Worm (Caenorhabditis elegans): ENCODE data around the gene srw-68.

Gene srw-68

ce11 chrV:7426594-7426993 is at the start of gene srw-68:
TSS of gene srw-68 (minus strand) at chrV:7426694.
- TF ChIP-seq ztf-4 (tag; optimal IDR thresholded peaks at IDR 0.05) = no peak
- no peak for TF ChIP-seq nhr-77 (tag; optimal IDR thresholded peaks at IDR 0.05)
- no peak for TF ChIP-seq ZK546.5 (tag; optimal IDR thresholded peaks at IDR 0.05)
- TF ChIP-seq nhr-12 (tag; optimal IDR thresholded peaks at IDR 0.05) = no peak
- no peak for TF ChIP-seq lin-15B (tag; optimal IDR thresholded peaks at IDR 0.05)
- TF ChIP-seq ceh-28 (tag; optimal IDR thresholded peaks at IDR 0.05) = no peak
- no peak for TF ChIP-seq lsy-12 (tag; optimal IDR thresholded peaks at IDR 0.05)
- no peak for TF ChIP-seq tbx-2 (tag; optimal IDR thresholded peaks at IDR 0.05)
- no peak for TF ChIP-seq pqm-1 (tag; optimal IDR thresholded peaks at IDR 0.05)
- no peak for TF ChIP-seq fos-1 (tag; optimal IDR thresholded peaks at IDR 0.05)
- TF ChIP-seq egl-27 (tag; optimal IDR thresholded peaks at IDR 0.05) = no peak
- TF ChIP-seq fkh-10 (GFP tag; optimal IDR thresholded peaks at IDR 0.05) = no peak
- TF ChIP-seq mdl-1 (tag; optimal IDR thresholded peaks at IDR 0.05) = no peak
- TF ChIP-seq pha-4 (tag; optimal IDR thresholded peaks at IDR 0.05) = no peak
- TF ChIP-seq daf-12 (tag; optimal IDR thresholded peaks at IDR 0.05) = no peak

- TF ChIP-seq nhr-11 (tag; optimal IDR thresholded peaks at IDR 0.05) = no peak
- TF ChIP-seq unc-39 (tag; optimal IDR thresholded peaks at IDR 0.05) = no peak
- no peak for TF ChIP-seq unc-62 (GFP tag; optimal IDR thresholded peaks at IDR 0.05)
- no peak for TF ChIP-seq jun-1 (tag; optimal IDR thresholded peaks at IDR 0.05)
These were observed 46.3 kb upstream of the srw-68 start, which contains the start of gene str-28 for ce11 chrV:7472815-7473214. TSS of gene str-28 (minus strand) at chrV:7472915.

- TF ChIP-seq tbx-2 (tag; optimal IDR thresholded peaks at IDR 0.05) = no peak
- TF ChIP-seq nhr-12 (tag; optimal IDR thresholded peaks at IDR 0.05) = no peak
- TF ChIP-seq ztf-11 (tag; optimal IDR thresholded peaks at IDR 0.05) = no peak
- no peak for TF ChIP-seq elt-3 (tag; optimal IDR thresholded peaks at IDR 0.05)
- no peak for TF ChIP-seq egl-27 (tag; optimal IDR thresholded peaks at IDR 0.05)
- TF ChIP-seq skn-1 (tag; optimal IDR thresholded peaks at IDR 0.05) = no peak
- peak; percentile 77 for TF ChIP-seq lin-15B (tag; optimal IDR thresholded peaks at IDR 0.05)
- no peak for TF ChIP-seq R02D3.7 (tag; optimal IDR thresholded peaks at IDR 0.05)
- TF ChIP-seq nhr-25 (tag; optimal IDR thresholded peaks at IDR 0.05) = peak; percentile 65
- no peak for TF ChIP-seq eor-1 (tag; optimal IDR thresholded peaks at IDR 0.05)
- TF ChIP-seq pha-4 (tag; optimal IDR thresholded peaks at IDR 0.05) = no peak
- peak; percentile 40 for TF ChIP-seq elt-2 (tag; optimal IDR thresholded peaks at IDR 0.05)
- peak; percentile 71 for TF ChIP-seq nfya-1 (tag; optimal IDR thresholded peaks at IDR 0.05; ENCODE audit: insufficient read depth)
- peak; percentile 57 for TF ChIP-seq nhr-43 (tag; optimal IDR thresholded peaks at IDR 0.05; ENCODE audit: poor library complexity, severe bottlenecking)
- no peak for TF ChIP-seq lin-39 (tag; optimal IDR thresholded peaks at IDR 0.05)
- peak; percentile 76 for TF ChIP-seq snpc-4 (tag; optimal IDR thresholded peaks at IDR 0.05)
- TF ChIP-seq fos-1 (tag; optimal IDR thresholded peaks at IDR 0.05) = no peak
- no peak for TF ChIP-seq mdl-1 (tag; optimal IDR thresholded peaks at IDR 0.05)
- peak; percentile 80 for TF ChIP-seq hmg-11 (tag; optimal IDR thresholded peaks at IDR 0.05)
- TF ChIP-seq pqm-1 (tag; optimal IDR thresholded peaks at IDR 0.05) = peak; percentile 39
- TF ChIP-seq nhr-76 (tag; optimal IDR thresholded peaks at IDR 0.05) = no peak
- peak; percentile 50 for TF ChIP-seq egl-5 (tag; optimal IDR thresholded peaks at IDR 0.05)
- no peak for TF ChIP-seq aly-2 (tag; optimal IDR thresholded peaks at IDR 0.05)
- TF ChIP-seq nhr-11 (tag; optimal IDR thresholded peaks at IDR 0.05) = no peak
These were observed 39.0 kb upstream of the srw-68 start, which contains the start of gene F25E5.1 for ce11 chrV:7465509-7465908. TSS of gene F25E5.1 (plus strand) at chrV:7465884.

ce11 chrV:7464696-7465095 is 38.2 kb upstream of the srw-68 start, which contains the start of gene srh-89:
TSS of gene srh-89 (minus strand) at chrV:7464796.
- TF ChIP-seq lin-39 (tag; optimal IDR thresholded peaks at IDR 0.05) = no peak
- no peak for TF ChIP-seq pqm-1 (tag; optimal IDR thresholded peaks at IDR 0.05)
- no peak for TF ChIP-seq nhr-12 (tag; optimal IDR thresholded peaks at IDR 0.05)
- no peak for TF ChIP-seq unc-39 (tag; optimal IDR thresholded peaks at IDR 0.05)
- no peak for TF ChIP-seq ama-1 (optimal IDR thresholded peaks at IDR 0.05)
- TF ChIP-seq ZK546.5 (tag; optimal IDR thresholded peaks at IDR 0.05) = no peak

ce11 chrV:7460898-7461297 is 34.4 kb upstream of the srw-68 start, which contains the start of gene srh-92:
TSS of gene srh-92 (minus strand) at chrV:7460998.
- TF ChIP-seq snpc-4 (tag; optimal IDR thresholded peaks at IDR 0.05) = no peak
- no peak for TF ChIP-seq sea-2 (GFP tag; optimal IDR thresholded peaks at IDR 0.05)
- no peak for TF ChIP-seq skn-1 (tag; optimal IDR thresholded peaks at IDR 0.05)
- no peak for TF ChIP-seq nhr-43 (tag; optimal IDR thresholded peaks at IDR 0.05; ENCODE audit: poor library complexity, severe bottlenecking)
- TF ChIP-seq lin-15B (tag; optimal IDR thresholded peaks at IDR 0.05) = no peak
- no peak for TF ChIP-seq hmg-11 (tag; optimal IDR thresholded peaks at IDR 0.05)
- TF ChIP-seq nhr-28 (tag; optimal IDR thresholded peaks at IDR 0.05) = no peak
- TF ChIP-seq ztf-11 (tag; optimal IDR thresholded peaks at IDR 0.05) = no peak
- TF ChIP-seq nhr-76 (tag; optimal IDR thresholded peaks at IDR 0.05) = no peak
- no peak for TF ChIP-seq elt-2 (tag; optimal IDR thresholded peaks at IDR 0.05)
- TF ChIP-seq jun-1 (tag; optimal IDR thresholded peaks at IDR 0.05) = no peak
- no peak for TF ChIP-seq daf-12 (tag; optimal IDR thresholded peaks at IDR 0.05)
- TF ChIP-seq zag-1 (tag; optimal IDR thresholded peaks at IDR 0.05) = no peak
- no peak for TF ChIP-seq lsy-12 (tag; optimal IDR thresholded peaks at IDR 0.05)
